Worm (Caenorhabditis elegans): ENCODE results near the gene ucr-2.3.
A peak's percentile ranks its signal among the peaks of the same experiment; 100 is the strongest.

ucr-2.3 gene

ce11 chrIII:868866-869265 lies 10.8 kb upstream of the ucr-2.3 start:
- TF ChIP-seq sea-1 (GFP tag; conservative IDR thresholded peaks at IDR 0.05), result no peak
- no peak for TF ChIP-seq aly-1 (tag; optimal IDR thresholded peaks at IDR 0.05)
- TF ChIP-seq ets-7 (tag; optimal IDR thresholded peaks at IDR 0.05), result no peak

ce11 chrIII:869869-870268 lies 9.8 kb upstream of the ucr-2.3 start, which contains the start of gene T24C4.2:
Gene T24C4.2, minus strand, starts transcription at chrIII:869969.
- TF ChIP-seq pes-1 (GFP tag; IDR thresholded peaks at IDR 0.05), result no peak
- TF ChIP-seq sea-1 (GFP tag; conservative IDR thresholded peaks at IDR 0.05), result no peak
- TF ChIP-seq hmg-4 (GFP tag; optimal IDR thresholded peaks at IDR 0.05), result peak; percentile 36

- TF ChIP-seq aly-1 (tag; optimal IDR thresholded peaks at IDR 0.05), result no peak
- no peak for TF ChIP-seq pes-1 (GFP tag; IDR thresholded peaks at IDR 0.05)
- no peak for TF ChIP-seq sea-1 (GFP tag; conservative IDR thresholded peaks at IDR 0.05)
- no peak for TF ChIP-seq hnd-1 (tag; optimal IDR thresholded peaks at IDR 0.05)
- TF ChIP-seq flt-1 (GFP tag; IDR thresholded peaks at IDR 0.05), result no peak
- TF ChIP-seq hmbx-1 (tag; optimal IDR thresholded peaks at IDR 0.05), result no peak
- TF ChIP-seq ama-1 (optimal IDR thresholded peaks at IDR 0.05), result no peak
- no peak for TF ChIP-seq scrt-1 (GFP tag; IDR thresholded peaks at IDR 0.05)
Observed at ce11 chrIII:870555-870954, 9.1 kb upstream of the ucr-2.3 start.

- TF ChIP-seq hmg-4 (GFP tag; optimal IDR thresholded peaks at IDR 0.05) (no peak), scrt-1 (GFP tag; IDR thresholded peaks at IDR 0.05) (no peak), F13C5.2 (tag; optimal IDR thresholded peaks at IDR 0.05) (no peak), sea-1 (GFP tag; conservative IDR thresholded peaks at IDR 0.05) (no peak), ceh-13 (GFP tag; optimal IDR thresholded peaks at IDR 0.05) (no peak)
Observed at ce11 chrIII:872373-872772, 7.3 kb upstream of the ucr-2.3 start, which contains the start of the genes T24C4.3 and clc-20. Gene T24C4.3, minus strand, starts transcription at chrIII:872473. Gene clc-20, plus strand, starts transcription at chrIII:872583.

- TF ChIP-seq hnd-1 (tag; optimal IDR thresholded peaks at IDR 0.05) (no peak), tra-4 (tag; optimal IDR thresholded peaks at IDR 0.05) (no peak)
Observed at ce11 chrIII:873432-873831, 6.2 kb upstream of the ucr-2.3 start, which contains the start of gene clc-19. Gene clc-19, minus strand, starts transcription at chrIII:873566.

- TF ChIP-seq ceh-13 (GFP tag; optimal IDR thresholded peaks at IDR 0.05), result no peak
- no peak for TF ChIP-seq ets-7 (tag; optimal IDR thresholded peaks at IDR 0.05)
- no peak for TF ChIP-seq sea-1 (GFP tag; conservative IDR thresholded peaks at IDR 0.05)
- TF ChIP-seq F13C5.2 (tag; optimal IDR thresholded peaks at IDR 0.05), result no peak
- no peak for TF ChIP-seq hmbx-1 (tag; optimal IDR thresholded peaks at IDR 0.05)
- no peak for TF ChIP-seq ama-1 (optimal IDR thresholded peaks at IDR 0.05)
- TF ChIP-seq B0310.2 (tag; optimal IDR thresholded peaks at IDR 0.05), result no peak
- no peak for TF ChIP-seq hmg-4 (GFP tag; optimal IDR thresholded peaks at IDR 0.05)
- no peak for TF ChIP-seq hnd-1 (tag; optimal IDR thresholded peaks at IDR 0.05)
- no peak for TF ChIP-seq ceh-36 (tag; optimal IDR thresholded peaks at IDR 0.05)
- no peak for TF ChIP-seq tbx-11 (GFP tag; IDR thresholded peaks at IDR 0.05)
- no peak for TF ChIP-seq tbx-37 (GFP tag; conservative IDR thresholded peaks at IDR 0.05)
- no peak for TF ChIP-seq pes-1 (GFP tag; IDR thresholded peaks at IDR 0.05)
- TF ChIP-seq aly-1 (tag; optimal IDR thresholded peaks at IDR 0.05), result no peak
- TF ChIP-seq flt-1 (GFP tag; IDR thresholded peaks at IDR 0.05), result no peak
- no peak for TF ChIP-seq tra-4 (tag; optimal IDR thresholded peaks at IDR 0.05)
- no peak for TF ChIP-seq scrt-1 (GFP tag; IDR thresholded peaks at IDR 0.05)
Observed at ce11 chrIII:880840-881239, 1.2 kb downstream of the ucr-2.3 start.

- TF ChIP-seq tbx-37 (GFP tag; conservative IDR thresholded peaks at IDR 0.05) (no peak), flt-1 (GFP tag; IDR thresholded peaks at IDR 0.05) (no peak), scrt-1 (GFP tag; IDR thresholded peaks at IDR 0.05) (no peak), hmg-4 (GFP tag; optimal IDR thresholded peaks at IDR 0.05) (no peak), tra-4 (tag; optimal IDR thresholded peaks at IDR 0.05) (no peak), ceh-13 (GFP tag; optimal IDR thresholded peaks at IDR 0.05) (no peak), hmbx-1 (tag; optimal IDR thresholded peaks at IDR 0.05) (no peak), ama-1 (optimal IDR thresholded peaks at IDR 0.05) (no peak), hnd-1 (tag; optimal IDR thresholded peaks at IDR 0.05) (no peak), sea-1 (GFP tag; conservative IDR thresholded peaks at IDR 0.05) (no peak), B0310.2 (tag; optimal IDR thresholded peaks at IDR 0.05) (no peak), ceh-36 (tag; optimal IDR thresholded peaks at IDR 0.05) (no peak), ets-7 (tag; optimal IDR thresholded peaks at IDR 0.05) (no peak), tbx-11 (GFP tag; IDR thresholded peaks at IDR 0.05) (no peak), pes-1 (GFP tag; IDR thresholded peaks at IDR 0.05) (no peak)
Observed at ce11 chrIII:881460-881859, 1.8 kb downstream of the ucr-2.3 start.

ce11 chrIII:883595-883994 lies 3.9 kb downstream of the ucr-2.3 start:
- TF ChIP-seq ama-1 (optimal IDR thresholded peaks at IDR 0.05), result no peak
- no peak for TF ChIP-seq F13C5.2 (tag; optimal IDR thresholded peaks at IDR 0.05)
- no peak for TF ChIP-seq ceh-13 (GFP tag; optimal IDR thresholded peaks at IDR 0.05)
- no peak for TF ChIP-seq flt-1 (GFP tag; IDR thresholded peaks at IDR 0.05)
- no peak for TF ChIP-seq pes-1 (GFP tag; IDR thresholded peaks at IDR 0.05)
- TF ChIP-seq tbx-37 (GFP tag; conservative IDR thresholded peaks at IDR 0.05), result no peak
- TF ChIP-seq tbx-11 (GFP tag; IDR thresholded peaks at IDR 0.05), result no peak
- TF ChIP-seq aly-1 (tag; optimal IDR thresholded peaks at IDR 0.05), result no peak
- TF ChIP-seq B0310.2 (tag; optimal IDR thresholded peaks at IDR 0.05), result no peak
- TF ChIP-seq hmg-4 (GFP tag; optimal IDR thresholded peaks at IDR 0.05), result no peak
- no peak for TF ChIP-seq ets-7 (tag; optimal IDR thresholded peaks at IDR 0.05)

ce11 chrIII:886726-887125 lies 7.1 kb downstream of the ucr-2.3 start, which contains the start of gene zer-1:
Gene zer-1, minus strand, starts transcription at chrIII:886793.
- TF ChIP-seq B0310.2 (tag; optimal IDR thresholded peaks at IDR 0.05) (no peak), tra-4 (tag; optimal IDR thresholded peaks at IDR 0.05) (no peak), aly-1 (tag; optimal IDR thresholded peaks at IDR 0.05) (no peak), hnd-1 (tag; optimal IDR thresholded peaks at IDR 0.05) (no peak), pes-1 (GFP tag; IDR thresholded peaks at IDR 0.05) (no peak), hmbx-1 (tag; optimal IDR thresholded peaks at IDR 0.05) (no peak), F13C5.2 (tag; optimal IDR thresholded peaks at IDR 0.05) (no peak), tbx-11 (GFP tag; IDR thresholded peaks at IDR 0.05) (no peak), sea-1 (GFP tag; conservative IDR thresholded peaks at IDR 0.05) (no peak), scrt-1 (GFP tag; IDR thresholded peaks at IDR 0.05) (no peak), tbx-37 (GFP tag; conservative IDR thresholded peaks at IDR 0.05) (no peak), ceh-13 (GFP tag; optimal IDR thresholded peaks at IDR 0.05) (no peak), flt-1 (GFP tag; IDR thresholded peaks at IDR 0.05) (no peak), hmg-4 (GFP tag; optimal IDR thresholded peaks at IDR 0.05) (no peak), ceh-36 (tag; optimal IDR thresholded peaks at IDR 0.05) (no peak), ets-7 (tag; optimal IDR thresholded peaks at IDR 0.05) (no peak), ama-1 (optimal IDR thresholded peaks at IDR 0.05) (no peak)

All from whole organism, early embryonic.